Worm (Caenorhabditis elegans) whole organism, L4/young adult: ENCODE data around the gene dnsn-1.

Experiments used
- W03F9.2 ChIP-seq: fragments of 150-350 bp; optimal IDR thresholded peaks from 2 replicates; lab custom pipeline; 2014; ENCODE audit warnings: missing biosample characterization, missing genetic modification characterization
- dao-5 ChIP-seq: sonication (generic microtip); optimal IDR thresholded peaks from 2 replicates; lab custom pipeline; 2016; ENCODE audit warnings: missing genotype, missing genetic modification characterization, moderate library complexity, missing compliant biosample characterization

DNA sequence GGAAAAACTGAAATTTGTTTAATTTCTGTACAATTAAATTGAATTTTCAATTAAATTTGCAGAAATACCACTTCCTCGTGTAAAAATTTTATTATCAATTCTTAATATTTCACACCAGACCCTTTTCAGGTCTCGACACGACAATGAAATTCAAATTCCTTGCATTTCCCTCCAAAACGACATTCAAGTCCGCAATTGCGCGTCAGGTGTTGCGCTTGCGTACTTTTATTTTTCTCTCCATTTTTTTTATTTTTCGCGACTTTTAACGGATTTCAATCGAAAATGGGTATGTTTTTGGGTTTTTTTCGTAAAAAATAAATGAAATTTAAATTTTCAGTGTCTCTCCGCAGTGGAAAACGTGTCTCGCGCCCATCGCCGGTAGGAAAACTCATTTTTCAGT, 24.8 kb downstream of the dnsn-1 start, which contains the start of gene C03H5.3:
- TF ChIP-seq dao-5 (tag; lab: Kevin White, UChicago) = no peak
- no peak for TF ChIP-seq W03F9.2 (tag; lab: Kevin White, UChicago)
